Worm (Caenorhabditis elegans) whole organism, L4 larva: ENCODE measurements around the gene ZK637.15.

Experiments used
- lir-3 ChIP-seq: sonication (generic microtip); optimal IDR thresholded peaks from 2 replicates; lab custom pipeline; 2016; ENCODE audit warnings: mild to moderate bottlenecking, missing genetic modification characterization, missing compliant biosample characterization
- madf-5 ChIP-seq, 2 experiments: fragments of 200-800 bp; sonication (Bioruptor generic); IDR thresholded peaks; 2 replicates each; pipeline ENCODE4 v1.3.6; 2022; ENCODE audit warnings: missing compliant biosample characterization in 2 of 2, missing genetic modification characterization in 2 of 2
- mdl-1 ChIP-seq, 2 experiments: fragments of 150-350 bp in 1 of 2; sonication (generic microtip) in 1 of 2; optimal IDR thresholded peaks; 2 replicates each; lab custom pipeline; 2014 to 2017; ENCODE audit warnings: missing biosample characterization in 2 of 2, missing genetic modification characterization in 2 of 2
- nhr-25 ChIP-seq: sonication (generic microtip); optimal IDR thresholded peaks from 2 replicates; lab custom pipeline; 2017; ENCODE audit warnings: missing genetic modification characterization, mild to moderate bottlenecking, missing compliant biosample characterization, antibody characterized with exemption, moderate library complexity, borderline replicate concordance; ENCODE audit not compliant: insufficient read depth
- pha-4 ChIP-seq, 2 experiments: fragments of 150-350 bp in 1 of 2; fragments of 200-800 bp in 1 of 2; sonication (Bioruptor generic) in 1 of 2; IDR thresholded peaks in 1 of 2; optimal IDR thresholded peaks in 1 of 2; 2 replicates each; pipeline versions ENCODE4 v1.3.6 to Lab custom; 2014 to 2022; ENCODE audit warnings: missing genetic modification characterization in 2 of 2, missing genetic modification reagents in 2 of 2, missing biosample characterization in 1 of 2, missing compliant biosample characterization in 1 of 2
- unc-39 ChIP-seq: sonication (generic microtip); optimal IDR thresholded peaks from 2 replicates; lab custom pipeline; 2017; ENCODE audit warnings: missing biosample characterization, missing genetic modification characterization
- zfp-2 ChIP-seq: sonication (generic microtip); optimal IDR thresholded peaks from 2 replicates; lab custom pipeline; 2016; ENCODE audit warnings: mild to moderate bottlenecking, missing genetic modification characterization, missing compliant biosample characterization
- ztf-11 ChIP-seq: fragments of 150-350 bp; optimal IDR thresholded peaks from 2 replicates; lab custom pipeline; 2014; ENCODE audit warnings: missing biosample characterization, missing genetic modification characterization

ce11 chrIII:8923937-8924336, 4.1 kb downstream of the ZK637.15 start, which contains the start of gene ZK637.12:
- TF ChIP-seq mdl-1 (tag; optimal IDR thresholded peaks at IDR 0.05; lab: Kevin White, UChicago), result no peak
- no peak for TF ChIP-seq pha-4 (GFP tag; IDR thresholded peaks at IDR 0.05; lab: Robert Waterston, UW)
- TF ChIP-seq pha-4 (tag; optimal IDR thresholded peaks at IDR 0.05; lab: Kevin White, UChicago), result no peak
- TF ChIP-seq lir-3, result no peak
- no peak for TF ChIP-seq unc-39 (tag; lab: Kevin White, UChicago)
- TF ChIP-seq nhr-25 (tag; lab: Kevin White, UChicago), result no peak
- TF ChIP-seq zfp-2 (tag; lab: Kevin White, UChicago), result no peak
- TF ChIP-seq ztf-11, result no peak
- no peak for TF ChIP-seq madf-5 (GFP tag; IDR thresholded peaks at IDR 0.05; lab: Robert Waterston, UW)
